Worm (Caenorhabditis elegans): ENCODE data around the gene H37A05.2.

H37A05.2 gene

DNA sequence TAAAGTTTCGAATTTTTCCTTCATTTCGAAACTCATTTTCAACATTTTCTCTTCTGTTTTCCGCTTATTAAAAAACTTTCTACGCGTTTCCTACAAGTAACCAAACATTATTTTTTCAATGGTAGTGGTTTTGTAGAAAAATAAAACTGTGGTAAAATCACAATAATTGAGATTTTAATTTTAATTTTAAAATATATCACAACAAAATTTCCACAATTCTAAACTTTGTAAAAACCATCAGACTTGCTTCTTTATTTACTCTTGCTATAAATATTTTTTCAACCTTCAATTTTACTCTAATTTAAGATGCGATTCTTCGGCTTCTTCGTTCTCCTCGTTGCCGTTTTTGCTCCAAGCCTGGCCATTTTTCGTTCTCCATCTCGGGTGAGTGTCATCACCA, 46.1 kb downstream of the H37A05.2 start, which contains the start of gene F53F4.17:
TSS of gene F53F4.17 (plus strand) at position 301 of the 400 bp plus-strand sequence.
- TF ChIP-seq elt-1 (tag; optimal IDR thresholded peaks at IDR 0.05; ENCODE audit: borderline replicate concordance, insufficient read depth), result no peak
- no peak for TF ChIP-seq ceh-83 (GFP tag; optimal IDR thresholded peaks at IDR 0.05)
- TF ChIP-seq unc-62 (GFP tag; optimal IDR thresholded peaks at IDR 0.05), result no peak
- TF ChIP-seq lin-13 (tag; optimal IDR thresholded peaks at IDR 0.05), result no peak
- TF ChIP-seq zip-8 (tag; optimal IDR thresholded peaks at IDR 0.05), result no peak
- TF ChIP-seq bed-3 (GFP tag; optimal IDR thresholded peaks at IDR 0.05), result no peak
- TF ChIP-seq pha-4 (tag; optimal IDR thresholded peaks at IDR 0.05), result no peak
- no peak for TF ChIP-seq sptf-1 (tag; optimal IDR thresholded peaks at IDR 0.05)
- TF ChIP-seq mls-2 (tag; optimal IDR thresholded peaks at IDR 0.05), result no peak
- no peak for TF ChIP-seq nhr-76 (tag; optimal IDR thresholded peaks at IDR 0.05)
- TF ChIP-seq hlh-1 (tag; optimal IDR thresholded peaks at IDR 0.05), result no peak
- no peak for TF ChIP-seq ceh-39 (tag; optimal IDR thresholded peaks at IDR 0.05)
- no peak for TF ChIP-seq M03D4.4 (tag; optimal IDR thresholded peaks at IDR 0.05)
- TF ChIP-seq blmp-1 (tag; optimal IDR thresholded peaks at IDR 0.05), result no peak

ce11 chrV:13584484-13584883, 49.6 kb downstream of the H37A05.2 start, which contains the start of gene F53F4.1:
TSS of gene F53F4.1 (plus strand) at chrV:13584784.
- no peak for TF ChIP-seq blmp-1 (tag; optimal IDR thresholded peaks at IDR 0.05)
- TF ChIP-seq ztf-11 (tag; optimal IDR thresholded peaks at IDR 0.05), result no peak
- TF ChIP-seq elt-3 (tag; optimal IDR thresholded peaks at IDR 0.05), result no peak
- no peak for TF ChIP-seq nhr-2 (tag; optimal IDR thresholded peaks at IDR 0.05)
- no peak for TF ChIP-seq M03D4.4 (tag; optimal IDR thresholded peaks at IDR 0.05)
- no peak for TF ChIP-seq tbx-8 (GFP tag; optimal IDR thresholded peaks at IDR 0.05)
- TF ChIP-seq nhr-237 (tag; optimal IDR thresholded peaks at IDR 0.05), result no peak
- TF ChIP-seq mep-1 (tag; optimal IDR thresholded peaks at IDR 0.05), result no peak
- no peak for TF ChIP-seq pha-4 (tag; optimal IDR thresholded peaks at IDR 0.05)
- no peak for TF ChIP-seq unc-120 (tag; optimal IDR thresholded peaks at IDR 0.05; ENCODE audit: poor library complexity, severe bottlenecking)
- TF ChIP-seq nhr-12 (tag; optimal IDR thresholded peaks at IDR 0.05), result no peak
- TF ChIP-seq snpc-4 (tag; optimal IDR thresholded peaks at IDR 0.05), result no peak
- TF ChIP-seq elt-1 (tag; optimal IDR thresholded peaks at IDR 0.05; ENCODE audit: borderline replicate concordance, insufficient read depth), result no peak

ce11 chrV:13580696-13581095, 53.4 kb downstream of the H37A05.2 start, which contains the start of gene C50B8.5:
TSS of gene C50B8.5 (plus strand) at chrV:13580968.
- TF ChIP-seq flh-1 (GFP tag; optimal IDR thresholded peaks at IDR 0.05), result no peak

All from whole organism, mixed stage, embryonic.